Worm (Caenorhabditis elegans) whole organism, L1 larva: ENCODE measurements around the gene K05F1.1.
A peak's percentile ranks its signal among the peaks of the same experiment; 100 is the strongest.

ENCODE experiments used
- C04F5.9 ChIP-seq: sonication (generic microtip); optimal IDR thresholded peaks from 2 replicates; lab custom pipeline; 2016; ENCODE audit warnings: missing genetic modification characterization, missing compliant biosample characterization
- C16A3.4 ChIP-seq: fragments of 150-350 bp; optimal IDR thresholded peaks from 2 replicates; lab custom pipeline; 2014; ENCODE audit warnings: missing biosample characterization, missing genetic modification characterization
- F16B12.6 ChIP-seq: fragments of 150-350 bp; optimal IDR thresholded peaks from 2 replicates; lab custom pipeline; 2014; ENCODE audit warnings: missing biosample characterization, missing genetic modification characterization
- Y116A8C.19 ChIP-seq: sonication (generic microtip); optimal IDR thresholded peaks from 2 replicates; lab custom pipeline; 2016; ENCODE audit warnings: missing compliant biosample characterization, missing genetic modification characterization, borderline replicate concordance
- aha-1 ChIP-seq: fragments of 150-350 bp; optimal IDR thresholded peaks from 2 replicates; lab custom pipeline; 2014; ENCODE audit warnings: missing biosample characterization, missing genetic modification characterization
- aly-2 ChIP-seq: fragments of 150-350 bp; optimal IDR thresholded peaks from 2 replicates; lab custom pipeline; 2014; ENCODE audit warnings: missing biosample characterization, missing genetic modification characterization
- blmp-1 ChIP-seq: fragments of 150-350 bp; optimal IDR thresholded peaks from 2 replicates; lab custom pipeline; 2014; ENCODE audit warnings: missing biosample characterization, missing genetic modification characterization
- ceh-63 ChIP-seq: fragments of 200-800 bp; sonication (Bioruptor generic); optimal IDR thresholded peaks from 2 replicates; lab custom pipeline; 2018; ENCODE audit warnings: mild to moderate bottlenecking, missing genetic modification characterization, missing compliant biosample characterization
- ceh-90 ChIP-seq: sonication (generic microtip); optimal IDR thresholded peaks from 2 replicates; lab custom pipeline; 2016; ENCODE audit warnings: missing genetic modification characterization, missing compliant biosample characterization
- dpl-1 ChIP-seq, 3 experiments: fragments of 150-350 bp in 2 of 3; sonication (generic microtip) in 1 of 3; optimal IDR thresholded peaks; 2 replicates each; lab custom pipeline; 2014 to 2017; ENCODE audit warnings: missing biosample characterization in 3 of 3, missing genetic modification characterization in 3 of 3, missing genetic modification reagents in 3 of 3
- efl-1 ChIP-seq, 4 experiments: fragments of 150-350 bp; optimal IDR thresholded peaks in 3 of 4; peaks in 1 of 4; 1 replicate in 1 of 4; 2 replicates in 3 of 4; lab custom pipeline; 2014; ENCODE audit warnings: missing biosample characterization in 2 of 4, missing genetic modification characterization in 2 of 4, missing genetic modification reagents in 2 of 4
- efl-3 ChIP-seq: fragments of 200-800 bp; sonication (Bioruptor generic); optimal IDR thresholded peaks from 2 replicates; lab custom pipeline; 2018; ENCODE audit warnings: mild to moderate bottlenecking, missing genetic modification characterization, missing compliant biosample characterization
- egl-27 ChIP-seq, 2 experiments: fragments of 150-350 bp in 1 of 2; sonication (generic microtip); optimal IDR thresholded peaks; 3 replicates each; lab custom pipeline; 2017 to 2018; ENCODE audit warnings: missing biosample characterization in 2 of 2, missing genetic modification characterization in 2 of 2, missing genetic modification reagents in 2 of 2
- elt-2 ChIP-seq: sonication (generic microtip); optimal IDR thresholded peaks from 2 replicates; lab custom pipeline; 2016; ENCODE audit warnings: missing genetic modification characterization, mild to moderate bottlenecking, inconsistent platforms, missing compliant biosample characterization, missing genetic modification reagents
- ets-5 ChIP-seq: fragments of 200-800 bp; sonication (Bioruptor generic); IDR thresholded peaks from 2 replicates; pipeline ENCODE4 v1.3.6; 2022; ENCODE audit warnings: missing genetic modification characterization, missing compliant biosample characterization
- fkh-8 ChIP-seq: sonication (generic microtip); optimal IDR thresholded peaks from 2 replicates; lab custom pipeline; 2016; ENCODE audit warnings: mild to moderate bottlenecking, missing genetic modification characterization, missing compliant biosample characterization
- irx-1 ChIP-seq: sonication (generic microtip); optimal IDR thresholded peaks from 2 replicates; lab custom pipeline; 2016; ENCODE audit warnings: missing genetic modification characterization, missing compliant biosample characterization
- jun-1 ChIP-seq: fragments of 150-350 bp; optimal IDR thresholded peaks from 2 replicates; lab custom pipeline; 2014; ENCODE audit warnings: missing biosample characterization, missing genetic modification reagents, missing genetic modification characterization
- lin-14 ChIP-seq: fragments of 200-800 bp; sonication (Bioruptor generic); optimal IDR thresholded peaks from 2 replicates; lab custom pipeline; 2018; ENCODE audit warnings: mild to moderate bottlenecking, missing genetic modification characterization, moderate library complexity, missing compliant biosample characterization
- lin-15B ChIP-seq: fragments of 150-350 bp; sonication (generic microtip); optimal IDR thresholded peaks from 3 replicates; lab custom pipeline; 2014; ENCODE audit warnings: missing biosample characterization, missing genetic modification characterization
- lin-35 ChIP-seq, 2 experiments: fragments of 150-350 bp; optimal IDR thresholded peaks; 2 replicates each; lab custom pipeline; 2014; ENCODE audit warnings: missing biosample characterization in 2 of 2, missing genetic modification characterization in 2 of 2, missing genetic modification reagents in 2 of 2
- lir-3 ChIP-seq: sonication (generic microtip); optimal IDR thresholded peaks from 2 replicates; lab custom pipeline; 2016; ENCODE audit warnings: mild to moderate bottlenecking, missing genetic modification characterization, moderate library complexity, missing compliant biosample characterization; ENCODE audit not compliant: poor library complexity
- mdl-1 ChIP-seq, 2 experiments: fragments of 150-350 bp; optimal IDR thresholded peaks; 2 replicates each; lab custom pipeline; 2014 to 2017; ENCODE audit warnings: missing biosample characterization in 2 of 2, missing genetic modification characterization in 2 of 2, inconsistent platforms in 1 of 2
- mef-2 ChIP-seq: fragments of 150-350 bp; optimal IDR thresholded peaks from 2 replicates; lab custom pipeline; 2014; ENCODE audit warnings: missing biosample characterization, missing genetic modification characterization
- nhr-11 ChIP-seq: fragments of 150-350 bp; optimal IDR thresholded peaks from 2 replicates; lab custom pipeline; 2014; ENCODE audit warnings: missing biosample characterization, missing genetic modification characterization
- nhr-20 ChIP-seq: sonication (generic microtip); optimal IDR thresholded peaks from 2 replicates; lab custom pipeline; 2016; ENCODE audit warnings: mild to moderate bottlenecking, missing genetic modification characterization, missing compliant biosample characterization
- nhr-47 ChIP-seq: sonication (generic microtip); optimal IDR thresholded peaks from 2 replicates; lab custom pipeline; 2016; ENCODE audit warnings: mild to moderate bottlenecking, missing genetic modification characterization, moderate library complexity, missing compliant biosample characterization
- nhr-71 ChIP-seq: sonication (generic microtip); optimal IDR thresholded peaks from 2 replicates; lab custom pipeline; 2016; ENCODE audit warnings: mild to moderate bottlenecking, missing genetic modification characterization, moderate library complexity, missing compliant biosample characterization
- nhr-77 ChIP-seq: fragments of 150-350 bp; optimal IDR thresholded peaks from 2 replicates; lab custom pipeline; 2014; ENCODE audit warnings: missing biosample characterization, missing genetic modification characterization
- nhr-85 ChIP-seq: sonication (generic microtip); peaks from one replicate; lab custom pipeline; 2016; ENCODE audit warnings: missing genetic modification characterization, inconsistent platforms, missing compliant biosample characterization
- pax-3 ChIP-seq: fragments of 200-800 bp; sonication (Bioruptor generic); optimal IDR thresholded peaks from 2 replicates; lab custom pipeline; 2018; ENCODE audit warnings: mild to moderate bottlenecking, missing genetic modification characterization, moderate library complexity, missing compliant biosample characterization
- sox-4 ChIP-seq: sonication (generic microtip); optimal IDR thresholded peaks from 2 replicates; lab custom pipeline; 2016; ENCODE audit warnings: missing genetic modification characterization, missing compliant biosample characterization
- swsn-7 ChIP-seq: sonication (generic microtip); optimal IDR thresholded peaks from 2 replicates; lab custom pipeline; 2016; ENCODE audit warnings: missing genetic modification characterization, missing compliant biosample characterization
- tbx-2 ChIP-seq: sonication (generic microtip); optimal IDR thresholded peaks from 2 replicates; lab custom pipeline; 2016; ENCODE audit warnings: missing genetic modification characterization, missing compliant biosample characterization
- tlp-1 ChIP-seq: fragments of 150-350 bp; optimal IDR thresholded peaks from 2 replicates; lab custom pipeline; 2014; ENCODE audit warnings: missing biosample characterization, missing genetic modification characterization
- unc-86 ChIP-seq: sonication (generic microtip); optimal IDR thresholded peaks from 2 replicates; lab custom pipeline; 2016; ENCODE audit warnings: missing genetic modification characterization, missing compliant biosample characterization
- xbp-1 ChIP-seq: sonication (generic microtip); optimal IDR thresholded peaks from 2 replicates; lab custom pipeline; 2016; ENCODE audit warnings: missing genetic modification characterization, missing compliant biosample characterization
- ztf-11 ChIP-seq, 2 experiments: sonication (generic microtip); optimal IDR thresholded peaks; 2 replicates each; lab custom pipeline; 2016 to 2017; ENCODE audit warnings: missing genetic modification characterization in 2 of 2, missing biosample characterization in 1 of 2, missing compliant biosample characterization in 1 of 2

K05F1.1 gene

DNA sequence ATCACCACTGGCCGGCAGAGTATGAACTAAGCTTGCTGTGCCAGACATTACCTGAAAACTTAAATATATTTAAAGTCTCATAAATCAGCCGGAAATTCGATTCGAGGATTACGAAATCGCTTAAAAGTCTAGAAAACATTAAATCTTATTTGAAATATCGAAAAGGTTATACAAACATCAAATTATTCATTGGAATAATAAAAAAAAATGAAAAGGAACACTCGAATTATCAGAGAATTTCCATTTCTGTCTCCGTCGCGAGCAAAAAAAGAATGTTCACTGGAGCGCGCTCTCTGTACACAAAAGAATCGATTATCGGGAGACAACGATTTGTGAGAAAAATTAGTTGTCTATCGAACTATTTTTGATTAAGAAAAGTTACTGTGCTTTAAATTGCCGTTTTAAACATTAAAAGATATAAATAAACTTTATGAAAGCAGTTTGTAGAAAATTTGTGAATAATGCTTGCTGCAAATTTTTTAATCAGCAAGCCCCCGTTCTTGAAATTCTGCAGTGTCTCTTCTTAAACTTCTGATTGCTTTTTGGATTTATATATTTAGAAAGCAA, 35.1 kb downstream of the K05F1.1 start, which contains the start of gene fzo-1 (continued):
- TF ChIP-seq F16B12.6 (tag; lab: Kevin White, UChicago), result peak; percentile 7
- TF ChIP-seq swsn-7 (tag; lab: Kevin White, UChicago), result peak; percentile 45
- TF ChIP-seq nhr-47 (tag; lab: Kevin White, UChicago), result peak; percentile 69
- peak; percentile 61 for TF ChIP-seq tbx-2 (tag; lab: Kevin White, UChicago)
- TF ChIP-seq nhr-77 (tag; lab: Kevin White, UChicago), result no peak
- TF ChIP-seq efl-1 (optimal IDR thresholded peaks at IDR 0.05; lab: Kevin White, UChicago), result peak; percentile 42 to 50
- peak; percentile 22 to 36 for TF ChIP-seq efl-1 (GFP tag; optimal IDR thresholded peaks at IDR 0.05 in 1 of 2; lab: Kevin White, UChicago)
- peak; percentile 59 for TF ChIP-seq nhr-20
- peak; percentile 56 for TF ChIP-seq nhr-85 (tag; lab: Kevin White, UChicago)
- peak; percentile 74 for TF ChIP-seq nhr-71 (tag; lab: Kevin White, UChicago)
- TF ChIP-seq xbp-1 (tag; lab: Kevin White, UChicago), result peak; percentile 54
- TF ChIP-seq C04F5.9 (tag; lab: Kevin White, UChicago), result peak; percentile 33
- TF ChIP-seq aly-2, result no peak
- TF ChIP-seq tlp-1 (tag; lab: Kevin White, UChicago), result no peak
- TF ChIP-seq fkh-8 (tag; lab: Kevin White, UChicago), result peak; percentile 52
- TF ChIP-seq sox-4 (tag; lab: Kevin White, UChicago), result peak; percentile 71
- TF ChIP-seq C16A3.4 (tag; lab: Kevin White, UChicago), result peak; percentile 45
- no peak for TF ChIP-seq mdl-1 (tag; optimal IDR thresholded peaks at IDR 0.05; lab: Kevin White, UChicago)
- TF ChIP-seq lin-14, result peak; percentile 73
- peak; percentile 37 for TF ChIP-seq elt-2
- peak; percentile 38 to 55 for TF ChIP-seq lin-35 (GFP tag; optimal IDR thresholded peaks at IDR 0.05; lab: Kevin White, UChicago)
- peak; percentile 77 for TF ChIP-seq lir-3
- peak; percentile 20 for TF ChIP-seq irx-1 (tag; lab: Kevin White, UChicago)
- TF ChIP-seq unc-86 (tag; lab: Kevin White, UChicago), result peak; percentile 2
- TF ChIP-seq lin-15B (tag; lab: Kevin White, UChicago), result peak; percentile 15
- TF ChIP-seq blmp-1 (tag; lab: Kevin White, UChicago), result peak; percentile 46
- peak; percentile 13 to 35 (median 21) for TF ChIP-seq dpl-1 (GFP tag; optimal IDR thresholded peaks at IDR 0.05; lab: Kevin White, UChicago)

DNA sequence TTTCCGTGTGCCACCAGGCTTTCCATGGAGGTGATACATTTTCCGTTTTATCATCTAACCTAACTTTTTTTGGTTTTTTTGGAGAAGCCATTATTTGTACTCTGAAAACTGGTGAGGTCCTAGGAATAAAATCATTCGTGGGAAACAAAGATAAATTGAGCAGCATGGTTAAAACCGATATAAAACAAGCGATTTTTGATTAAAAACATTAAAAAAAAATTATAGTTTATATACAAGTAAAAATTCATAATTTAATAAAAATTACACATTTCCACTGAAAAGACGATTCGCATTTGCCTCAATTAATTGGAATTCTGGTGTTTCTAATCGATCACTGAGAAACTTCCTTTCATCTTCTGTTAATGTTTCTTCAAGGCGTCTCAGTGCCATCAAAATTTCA, 37.3 kb downstream of the K05F1.1 start, which contains the start of gene ZK1248.15:
Gene ZK1248.15, minus strand, starts transcription at position 101 of the 400 bp plus-strand sequence.
- TF ChIP-seq dpl-1 (GFP tag; optimal IDR thresholded peaks at IDR 0.05; lab: Kevin White, UChicago) (no peak), pax-3 (tag; lab: Kevin White, UChicago) (no peak), ztf-11 (tag; optimal IDR thresholded peaks at IDR 0.05; lab: Kevin White, UChicago) (no peak), ceh-90 (tag; lab: Kevin White, UChicago) (no peak), mef-2 (tag; lab: Kevin White, UChicago) (no peak), jun-1 (no peak), sox-4 (tag; lab: Kevin White, UChicago) (no peak), efl-3 (GFP tag; lab: Kevin White, UChicago) (no peak), C16A3.4 (tag; lab: Kevin White, UChicago) (no peak), ets-5 (GFP tag; lab: Robert Waterston, UW) (no peak), lin-35 (GFP tag; optimal IDR thresholded peaks at IDR 0.05; lab: Kevin White, UChicago) (no peak), nhr-47 (tag; lab: Kevin White, UChicago) (no peak), Y116A8C.19 (tag; lab: Kevin White, UChicago) (no peak), egl-27 (tag; optimal IDR thresholded peaks at IDR 0.05; lab: Kevin White, UChicago) (no peak), nhr-71 (tag; lab: Kevin White, UChicago) (no peak), aha-1 (no peak), F16B12.6 (tag; lab: Kevin White, UChicago) (no peak), irx-1 (tag; lab: Kevin White, UChicago) (no peak), ceh-63 (GFP tag; lab: Kevin White, UChicago) (no peak), nhr-11 (tag; lab: Kevin White, UChicago) (no peak)
